Fruit fly (Drosophila melanogaster) Kc167 (cell line): Measurements from ENCODE around the gene tfc.

Experiments used
- Myc ChIP-seq: fragments of >200 bp; optimal IDR thresholded peaks from 2 replicates; lab custom pipeline; 2017; ENCODE audit warnings: missing external identifiers
- Sin3A ChIP-seq: fragments of >200 bp; optimal IDR thresholded peaks from 2 replicates; lab custom pipeline; 2018; ENCODE audit warnings: missing external identifiers
- h ChIP-seq: fragments of >200 bp; optimal IDR thresholded peaks from 3 replicates; lab custom pipeline; 2018; ENCODE audit warnings: missing external identifiers
- insv ChIP-seq: fragments of >200 bp; optimal IDR thresholded peaks from 3 replicates; lab custom pipeline; 2018; ENCODE audit warnings: missing external identifiers
- psq ChIP-seq: fragments of >200 bp; optimal IDR thresholded peaks from 2 replicates; lab custom pipeline; 2017; ENCODE audit warnings: missing external identifiers
- ttk ChIP-seq: sonication (Bioruptor generic); optimal IDR thresholded peaks from 2 replicates; lab custom pipeline; 2017; ENCODE audit warnings: missing external identifiers

The tfc gene

dm6 chr3L:1319097-1319725 lies 63.0 kb downstream of the tfc start:
- no peak for TF ChIP-seq psq (lab: Kevin White, UChicago)

DNA sequence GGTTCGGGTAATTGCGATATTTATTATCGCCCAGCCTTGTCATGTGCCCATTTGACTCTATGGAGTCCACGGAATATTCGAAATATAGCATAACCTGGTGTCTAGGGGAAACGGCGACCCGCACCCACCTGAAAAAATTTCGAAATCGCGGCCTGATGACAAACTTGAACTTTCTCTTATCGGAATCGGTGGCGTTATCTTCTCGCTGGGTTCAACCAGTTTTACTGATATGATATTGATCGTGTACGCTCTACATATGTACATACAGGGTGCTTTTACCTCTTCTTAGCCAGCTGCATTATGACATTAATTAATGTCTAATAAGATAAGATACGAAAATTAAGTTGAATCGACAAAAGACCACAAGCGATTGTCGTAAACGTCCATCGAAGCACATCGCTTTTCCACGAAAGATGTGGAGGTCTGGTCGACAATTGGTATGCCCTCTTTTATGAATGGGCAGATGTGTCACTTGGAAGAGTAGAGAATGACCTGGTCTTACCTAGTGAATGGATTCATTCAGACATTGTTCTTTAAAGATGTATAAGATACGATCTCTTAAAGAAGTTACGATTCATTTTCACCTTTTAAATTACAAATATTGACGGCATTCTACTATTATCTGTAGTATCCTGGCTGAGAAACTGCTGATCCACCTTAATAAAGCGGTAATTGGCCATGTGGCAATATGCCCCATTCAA lies 64.1 kb downstream of the tfc start:
- TF ChIP-seq psq (lab: Kevin White, UChicago) = no peak
- TF ChIP-seq Sin3A (lab: Kevin White, UChicago) = no peak
- TF ChIP-seq h (lab: Kevin White, UChicago) = no peak
- no peak for TF ChIP-seq ttk (lab: Kevin White, UChicago)
- TF ChIP-seq Myc (lab: Kevin White, UChicago) = no peak
- no peak for TF ChIP-seq insv (lab: Kevin White, UChicago)

DNA sequence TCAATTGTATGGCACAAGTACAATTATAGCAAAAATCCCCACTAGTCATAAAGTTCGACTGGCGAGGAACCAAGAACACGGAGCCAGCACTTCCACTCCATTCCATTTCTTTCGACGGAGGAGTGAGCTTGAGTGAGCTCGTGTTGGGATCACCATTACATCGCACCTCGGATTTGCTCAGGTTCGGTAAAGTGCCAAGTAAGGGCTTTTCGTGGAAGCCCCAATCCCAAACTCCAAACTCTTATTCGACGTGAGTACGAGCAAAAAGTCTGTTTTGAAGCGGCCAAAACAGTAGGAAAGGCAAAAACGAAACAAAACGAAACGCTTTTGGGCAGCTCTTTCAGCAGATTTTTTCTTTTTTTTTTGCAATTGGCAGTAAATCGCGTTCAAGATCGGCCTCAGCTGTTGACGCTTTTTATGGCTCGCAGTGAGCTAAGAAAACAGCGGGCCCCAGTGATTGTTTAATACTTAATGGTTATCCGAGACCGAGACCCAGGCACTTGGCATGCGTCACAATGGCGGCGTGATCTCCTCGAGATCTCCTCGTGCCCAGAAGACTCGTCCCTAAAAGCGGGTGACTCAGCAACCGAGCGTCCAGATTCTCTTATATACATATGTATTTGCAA lies 64.8 kb downstream of the tfc start:
- TF ChIP-seq insv (lab: Kevin White, UChicago) (no peak), h (lab: Kevin White, UChicago) (no peak), Myc (lab: Kevin White, UChicago) (no peak), Sin3A (lab: Kevin White, UChicago) (no peak), ttk (lab: Kevin White, UChicago) (no peak), psq (lab: Kevin White, UChicago) (no peak)

- TF ChIP-seq h (lab: Kevin White, UChicago) (no peak), ttk (lab: Kevin White, UChicago) (no peak), insv (lab: Kevin White, UChicago) (no peak), Sin3A (lab: Kevin White, UChicago) (no peak), Myc (lab: Kevin White, UChicago) (no peak), psq (lab: Kevin White, UChicago) (no peak)
Observed at dm6 chr3L:1322159-1322558, 65.9 kb downstream of the tfc start.

- TF ChIP-seq psq (lab: Kevin White, UChicago) (no peak), h (lab: Kevin White, UChicago) (no peak), insv (lab: Kevin White, UChicago) (no peak), ttk (lab: Kevin White, UChicago) (no peak), Myc (lab: Kevin White, UChicago) (no peak), Sin3A (lab: Kevin White, UChicago) (no peak)
Observed at dm6 chr3L:1322706-1323105, 66.5 kb downstream of the tfc start, which contains the start of gene CG9184. Gene CG9184 (minus strand): TSS chr3L:1322806.

dm6 chr3L:1323136-1323535 lies 66.9 kb downstream of the tfc start:
- TF ChIP-seq psq (lab: Kevin White, UChicago) (no peak), ttk (lab: Kevin White, UChicago) (no peak), Myc (lab: Kevin White, UChicago) (no peak), h (lab: Kevin White, UChicago) (no peak), insv (lab: Kevin White, UChicago) (no peak), Sin3A (lab: Kevin White, UChicago) (no peak)
